Worm (Caenorhabditis elegans): Measurements from ENCODE around the gene T20F7.1.
"Not testable (repeated sequence)": the region's sequence is repeated elsewhere in the genome, so short reads cannot be mapped to it uniquely, and the experiment has no call there.

Gene T20F7.1

DNA sequence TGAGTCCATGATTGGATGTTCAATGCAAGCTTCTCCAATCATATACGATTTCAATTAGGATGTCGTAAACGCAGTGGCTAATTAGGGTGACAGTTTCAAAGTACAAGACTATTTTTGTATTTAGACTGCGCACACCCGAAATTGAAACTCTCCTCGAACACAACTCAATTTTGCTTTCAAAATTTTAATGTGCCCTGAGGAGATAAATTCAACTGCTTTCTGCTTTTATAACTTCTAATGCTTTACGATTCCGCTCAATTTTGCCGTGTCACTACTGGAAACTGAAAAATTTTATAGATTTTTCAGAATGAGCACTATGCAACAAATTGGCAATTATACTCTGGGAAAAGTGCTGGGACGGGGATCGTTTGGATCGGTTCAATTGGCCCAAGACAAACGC, 21.9 kb downstream of the T20F7.1 start, which contains the start of gene F39F10.2:
Gene F39F10.2 (plus strand): TSS at position 301 of the 400 bp plus-strand sequence.
- TF ChIP-seq nfya-2 (GFP tag; IDR thresholded peaks at IDR 0.05) = no peak
- no peak for TF ChIP-seq C06A6.2 (GFP tag; conservative IDR thresholded peaks at IDR 0.05)
- TF ChIP-seq die-1 (tag; optimal IDR thresholded peaks at IDR 0.05) = no peak
- TF ChIP-seq madf-6 (GFP tag; IDR thresholded peaks at IDR 0.05) = no peak
- TF ChIP-seq ztf-6 (GFP tag; IDR thresholded peaks at IDR 0.05) = no peak
- no peak for TF ChIP-seq B0035.1 (tag; optimal IDR thresholded peaks at IDR 0.05)
- no peak for TF ChIP-seq ceh-58 (GFP tag; IDR thresholded peaks at IDR 0.05)
- no peak for TF ChIP-seq bed-1 (GFP tag; IDR thresholded peaks at IDR 0.05)
- TF ChIP-seq nfya-1 (tag; optimal IDR thresholded peaks at IDR 0.05; ENCODE audit: borderline replicate concordance, insufficient read depth) = no peak
- TF ChIP-seq madf-10 (tag; optimal IDR thresholded peaks at IDR 0.05) = no peak

ce11 chrX:16901906-16902383, 29.2 kb downstream of the T20F7.1 start:
- TF ChIP-seq ekl-4 (GFP tag; IDR thresholded peaks at IDR 0.05) (0 out of 2 replicates have a peak, but pooled peaks have one; percentile 59), C06A6.2 (GFP tag; conservative IDR thresholded peaks at IDR 0.05) (peak; percentile 50; the same call in 1 of the 2 replicates), nfyb-1 (GFP tag; IDR thresholded peaks at IDR 0.05) (peak; percentile 46; the same call in 1 of the 2 replicates), hmg-20 (GFP tag; IDR thresholded peaks at IDR 0.05) (0 out of 2 replicates have a peak, but pooled peaks have one; percentile 11), madf-3 (GFP tag; IDR thresholded peaks at IDR 0.05) (0 out of 2 replicates have a peak, but pooled peaks have one; percentile 62), K11D2.4 (GFP tag; IDR thresholded peaks at IDR 0.05) (peak; percentile 58; the same call in 1 of the 2 replicates), mcd-1 (GFP tag; IDR thresholded peaks at IDR 0.05) (peak; percentile 49), nhr-120 (GFP tag; IDR thresholded peaks at IDR 0.05) (0 out of 2 replicates have a peak, but pooled peaks have one; percentile 5), hmg-1.2 (GFP tag; IDR thresholded peaks at IDR 0.05) (peak; percentile 40; the same call in 1 of the 2 replicates), let-526 (GFP tag; IDR thresholded peaks at IDR 0.05) (peak; percentile 51; the same call in 1 of the 2 replicates), cebp-1 (tag; optimal IDR thresholded peaks at IDR 0.05) (peak; percentile 73), egl-44 (GFP tag; IDR thresholded peaks at IDR 0.05) (0 out of 2 replicates have a peak, but pooled peaks have one; percentile 37), nhr-80 (tag; optimal IDR thresholded peaks at IDR 0.05) (peak; percentile 2), ceh-27 (GFP tag; optimal IDR thresholded peaks at IDR 0.05) (peak; percentile 11), rcor-1 (GFP tag; IDR thresholded peaks at IDR 0.05) (peak; percentile 67), lin-26 (GFP tag; IDR thresholded peaks at IDR 0.05) (peak; percentile 54; the same call in 1 of the 2 replicates), dox-1 (GFP tag; IDR thresholded peaks at IDR 0.05) (peak; percentile 47), Y67H2A.10 (GFP tag; conservative IDR thresholded peaks at IDR 0.05) (peak; percentile 67; the same call in 1 of the 2 replicates), lir-1 (GFP tag; conservative IDR thresholded peaks at IDR 0.05) (0 out of 2 replicates have a peak, but pooled peaks have one; percentile 20), attf-5 (GFP tag; optimal IDR thresholded peaks at IDR 0.05) (peak; percentile 26), zfh-2 (GFP tag; conservative IDR thresholded peaks at IDR 0.05) (0 out of 2 replicates have a peak, but pooled peaks have one; percentile 16), chd-7 (tag; optimal IDR thresholded peaks at IDR 0.05) (peak; percentile 40), pbrm-1 (GFP tag; IDR thresholded peaks at IDR 0.05) (peak; percentile 64)
- not testable (repeated sequence) for TF ChIP-seq cebp-1 (GFP tag; IDR thresholded peaks at IDR 0.05)

DNA sequence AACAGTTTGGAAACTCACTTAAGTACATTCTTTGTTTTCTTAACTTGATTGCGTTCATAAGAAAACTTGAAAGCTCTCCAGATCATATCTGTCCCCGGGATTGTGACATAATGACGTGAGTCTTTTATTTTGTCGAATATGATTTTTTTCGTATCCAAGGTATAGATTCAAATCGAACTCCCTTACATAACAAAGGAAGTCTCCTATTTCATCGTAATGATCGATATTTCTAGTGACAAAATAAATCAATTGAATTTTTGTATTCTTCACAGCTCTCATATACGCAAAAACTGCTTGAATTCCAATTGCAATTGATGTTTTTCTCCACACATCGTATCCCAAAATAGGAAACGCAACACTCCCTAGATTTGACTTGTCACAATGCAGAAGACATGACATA, 29.9 kb downstream of the T20F7.1 start:
- no peak for TF ChIP-seq rcor-1 (GFP tag; IDR thresholded peaks at IDR 0.05)
- no peak for TF ChIP-seq ceh-91 (GFP tag; IDR thresholded peaks at IDR 0.05)
- no peak for TF ChIP-seq B0336.3 (GFP tag; IDR thresholded peaks at IDR 0.05)
- no peak for TF ChIP-seq ama-1 (optimal IDR thresholded peaks at IDR 0.05)
- TF ChIP-seq ama-1 (GFP tag; optimal IDR thresholded peaks at IDR 0.05) = no peak
